Worm (Caenorhabditis elegans) whole organism, L1 larva: ENCODE data around the gene T23F4.2.

ENCODE experiments used
- C16A3.4 ChIP-seq: fragments of 150-350 bp; optimal IDR thresholded peaks from 2 replicates; lab custom pipeline; 2014; ENCODE audit warnings: missing biosample characterization, missing genetic modification characterization
- F16B12.6 ChIP-seq: fragments of 150-350 bp; optimal IDR thresholded peaks from 2 replicates; lab custom pipeline; 2014; ENCODE audit warnings: missing biosample characterization, missing genetic modification characterization
- alr-1 ChIP-seq: fragments of 200-800 bp; sonication (Bioruptor generic); optimal IDR thresholded peaks from 2 replicates; lab custom pipeline; 2018; ENCODE audit warnings: borderline replicate concordance, mild to moderate bottlenecking, missing genetic modification characterization, missing compliant biosample characterization
- ceh-63 ChIP-seq: fragments of 200-800 bp; sonication (Bioruptor generic); optimal IDR thresholded peaks from 2 replicates; lab custom pipeline; 2018; ENCODE audit warnings: mild to moderate bottlenecking, missing genetic modification characterization, missing compliant biosample characterization
- ceh-8 ChIP-seq: fragments of 200-800 bp; sonication (Bioruptor generic); optimal IDR thresholded peaks from 2 replicates; lab custom pipeline; 2018; ENCODE audit warnings: mild to moderate bottlenecking, missing genetic modification characterization, moderate library complexity, missing compliant biosample characterization
- ceh-90 ChIP-seq: sonication (generic microtip); optimal IDR thresholded peaks from 2 replicates; lab custom pipeline; 2016; ENCODE audit warnings: missing genetic modification characterization, missing compliant biosample characterization
- ces-1 ChIP-seq: fragments of 150-350 bp; optimal IDR thresholded peaks from 2 replicates; lab custom pipeline; 2014; ENCODE audit warnings: missing biosample characterization, missing genetic modification reagents, missing genetic modification characterization
- dpl-1 ChIP-seq, 3 experiments: fragments of 150-350 bp in 2 of 3; sonication (generic microtip) in 1 of 3; optimal IDR thresholded peaks; 2 replicates each; lab custom pipeline; 2014 to 2017; ENCODE audit warnings: missing biosample characterization in 3 of 3, missing genetic modification characterization in 3 of 3, missing genetic modification reagents in 3 of 3
- efl-1 ChIP-seq, 4 experiments: fragments of 150-350 bp; optimal IDR thresholded peaks in 3 of 4; peaks in 1 of 4; 1 replicate in 1 of 4; 2 replicates in 3 of 4; lab custom pipeline; 2014; ENCODE audit warnings: missing biosample characterization in 2 of 4, missing genetic modification characterization in 2 of 4, missing genetic modification reagents in 2 of 4
- egl-13 ChIP-seq: sonication (generic microtip); optimal IDR thresholded peaks from 2 replicates; lab custom pipeline; 2016; ENCODE audit warnings: missing genotype, missing genetic modification reagents, missing genetic modification characterization, missing compliant biosample characterization
- elt-3 ChIP-seq, 6 experiments: fragments of 150-350 bp in 1 of 6; sonication (generic microtip); optimal IDR thresholded peaks; 2 replicates each; lab custom pipeline; 2017 to 2018; ENCODE audit warnings: missing biosample characterization in 6 of 6, missing genetic modification characterization in 6 of 6, inconsistent platforms in 1 of 6
- hlh-4 ChIP-seq: sonication (generic microtip); optimal IDR thresholded peaks from 2 replicates; lab custom pipeline; 2016; ENCODE audit warnings: mild to moderate bottlenecking, missing genetic modification characterization, missing compliant biosample characterization
- irx-1 ChIP-seq: sonication (generic microtip); optimal IDR thresholded peaks from 2 replicates; lab custom pipeline; 2016; ENCODE audit warnings: missing genetic modification characterization, missing compliant biosample characterization
- isw-1 ChIP-seq: fragments of 200-800 bp; sonication (Bioruptor generic); IDR thresholded peaks from 2 replicates; pipeline ENCODE4 v1.3.6; 2022; ENCODE audit warnings: missing genetic modification characterization, missing compliant biosample characterization
- lin-13 ChIP-seq: fragments of 150-350 bp; optimal IDR thresholded peaks from 2 replicates; lab custom pipeline; 2014; ENCODE audit warnings: missing biosample characterization, missing genetic modification reagents, missing genetic modification characterization
- lin-14 ChIP-seq: fragments of 200-800 bp; sonication (Bioruptor generic); optimal IDR thresholded peaks from 2 replicates; lab custom pipeline; 2018; ENCODE audit warnings: mild to moderate bottlenecking, missing genetic modification characterization, moderate library complexity, missing compliant biosample characterization
- lir-3 ChIP-seq: sonication (generic microtip); optimal IDR thresholded peaks from 2 replicates; lab custom pipeline; 2016; ENCODE audit warnings: mild to moderate bottlenecking, missing genetic modification characterization, moderate library complexity, missing compliant biosample characterization; ENCODE audit not compliant: poor library complexity
- mab-9 ChIP-seq: fragments of 200-800 bp; sonication (Bioruptor generic); IDR thresholded peaks from 2 replicates; pipeline ENCODE4 v1.3.6; 2022; ENCODE audit warnings: missing genetic modification reagents, missing genetic modification characterization, missing compliant biosample characterization
- mdl-1 ChIP-seq, 2 experiments: fragments of 150-350 bp; optimal IDR thresholded peaks; 2 replicates each; lab custom pipeline; 2014 to 2017; ENCODE audit warnings: missing biosample characterization in 2 of 2, missing genetic modification characterization in 2 of 2, inconsistent platforms in 1 of 2
- mef-2 ChIP-seq: fragments of 150-350 bp; optimal IDR thresholded peaks from 2 replicates; lab custom pipeline; 2014; ENCODE audit warnings: missing biosample characterization, missing genetic modification characterization
- mep-1 ChIP-seq: fragments of 150-350 bp; optimal IDR thresholded peaks from 2 replicates; lab custom pipeline; 2014; ENCODE audit warnings: missing biosample characterization, missing genetic modification characterization
- nhr-11 ChIP-seq: fragments of 150-350 bp; optimal IDR thresholded peaks from 2 replicates; lab custom pipeline; 2014; ENCODE audit warnings: missing biosample characterization, missing genetic modification characterization
- nhr-20 ChIP-seq: sonication (generic microtip); optimal IDR thresholded peaks from 2 replicates; lab custom pipeline; 2016; ENCODE audit warnings: mild to moderate bottlenecking, missing genetic modification characterization, missing compliant biosample characterization
- nhr-237 ChIP-seq: fragments of 150-350 bp; optimal IDR thresholded peaks from 2 replicates; lab custom pipeline; 2014; ENCODE audit warnings: missing biosample characterization, missing genetic modification characterization
- pax-3 ChIP-seq: fragments of 200-800 bp; sonication (Bioruptor generic); optimal IDR thresholded peaks from 2 replicates; lab custom pipeline; 2018; ENCODE audit warnings: mild to moderate bottlenecking, missing genetic modification characterization, moderate library complexity, missing compliant biosample characterization
- rnt-1 ChIP-seq: sonication (generic microtip); optimal IDR thresholded peaks from 2 replicates; lab custom pipeline; 2016; ENCODE audit warnings: mild to moderate bottlenecking, missing genetic modification characterization, moderate library complexity, missing compliant biosample characterization
- skn-1 ChIP-seq: fragments of 150-350 bp; optimal IDR thresholded peaks from 2 replicates; lab custom pipeline; 2014; ENCODE audit warnings: missing biosample characterization, missing genetic modification characterization
- snpc-4 ChIP-seq: fragments of 150-350 bp; optimal IDR thresholded peaks from 2 replicates; lab custom pipeline; 2014; ENCODE audit warnings: missing biosample characterization, missing genetic modification characterization
- snu-23 ChIP-seq: sonication (generic microtip); optimal IDR thresholded peaks from 2 replicates; lab custom pipeline; 2016; ENCODE audit warnings: missing genetic modification characterization, missing compliant biosample characterization
- sup-37 ChIP-seq: fragments of 200-800 bp; sonication (Bioruptor generic); optimal IDR thresholded peaks from 2 replicates; lab custom pipeline; 2018; ENCODE audit warnings: mild to moderate bottlenecking, missing genetic modification characterization, missing compliant biosample characterization
- unc-30 ChIP-seq: sonication (generic microtip); optimal IDR thresholded peaks from 2 replicates; lab custom pipeline; 2017; ENCODE audit warnings: missing biosample characterization, missing genetic modification characterization
- unc-86 ChIP-seq: sonication (generic microtip); optimal IDR thresholded peaks from 2 replicates; lab custom pipeline; 2016; ENCODE audit warnings: missing genetic modification characterization, missing compliant biosample characterization
- unc-98 ChIP-seq: fragments of 200-800 bp; sonication (Bioruptor generic); IDR thresholded peaks from 2 replicates; pipeline ENCODE4 v1.3.6; 2022; ENCODE audit warnings: missing genetic modification characterization, missing compliant biosample characterization
- zag-1 ChIP-seq: fragments of 150-350 bp; optimal IDR thresholded peaks from 2 replicates; lab custom pipeline; 2014; ENCODE audit warnings: missing biosample characterization, missing genetic modification characterization

The T23F4.2 gene

DNA sequence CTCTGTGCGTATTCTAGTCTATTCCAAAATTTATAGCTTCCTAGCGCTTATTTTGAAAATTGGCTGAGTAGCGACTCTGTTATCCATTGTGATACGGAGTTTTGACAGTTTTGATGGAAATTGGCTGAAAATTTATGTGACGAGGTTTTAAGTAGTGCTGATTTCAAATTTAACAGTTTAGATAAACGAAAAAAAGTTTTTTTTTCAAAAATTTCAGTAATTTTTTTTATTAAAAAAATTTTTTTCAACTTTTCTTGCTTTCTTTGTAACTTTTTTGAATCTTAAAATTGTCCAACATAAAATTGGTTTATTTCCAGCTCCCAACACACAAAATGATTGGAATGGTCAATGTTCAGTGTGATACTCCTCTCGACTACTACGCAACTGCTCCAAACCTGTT, at the start of gene T23F4.2:
Gene T23F4.2, plus strand, starts transcription at position 301 of the 400 bp plus-strand sequence.
- no peak for TF ChIP-seq mef-2
- TF ChIP-seq pax-3: no peak
- no peak for TF ChIP-seq lin-14 (GFP tag; lab: Kevin White, UChicago)
- TF ChIP-seq ces-1 (GFP tag; lab: Kevin White, UChicago): no peak
- no peak for TF ChIP-seq ceh-63 (GFP tag; lab: Kevin White, UChicago)

DNA sequence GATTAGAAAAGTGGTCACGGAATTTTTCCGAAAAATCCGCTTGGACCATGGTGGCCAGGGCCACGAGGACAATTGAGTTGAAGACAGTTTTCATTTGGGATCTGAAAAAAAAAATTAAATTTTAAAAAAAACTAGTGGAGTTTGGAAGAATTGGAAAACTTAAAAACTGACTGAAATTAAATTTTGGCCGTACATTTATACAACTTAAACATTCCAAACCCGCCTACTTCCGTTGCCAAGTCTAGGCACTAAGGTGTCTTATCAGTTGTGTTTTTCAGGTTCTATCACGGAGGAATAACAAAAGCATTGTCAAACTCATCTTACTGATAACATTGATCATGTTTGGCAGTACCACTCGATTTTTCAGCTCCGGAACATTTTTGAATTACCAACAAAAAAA, 49.2 kb upstream of the T23F4.2 start, which contains the start of gene lips-12:
Gene lips-12, minus strand, starts transcription at position 101 of the 400 bp plus-strand sequence.
- TF ChIP-seq ceh-8 (GFP tag; lab: Kevin White, UChicago): no peak
- TF ChIP-seq snu-23 (GFP tag; lab: Kevin White, UChicago): no peak
- TF ChIP-seq lin-14 (GFP tag; lab: Kevin White, UChicago): no peak
- no peak for TF ChIP-seq zag-1 (tag; lab: Kevin White, UChicago)
- TF ChIP-seq unc-30 (tag; lab: Kevin White, UChicago): no peak
- TF ChIP-seq nhr-237 (tag; lab: Kevin White, UChicago): no peak
- no peak for TF ChIP-seq rnt-1 (tag; lab: Kevin White, UChicago)
- TF ChIP-seq sup-37 (GFP tag; lab: Kevin White, UChicago): no peak
- no peak for TF ChIP-seq unc-86 (tag; lab: Kevin White, UChicago)
- TF ChIP-seq isw-1 (GFP tag; lab: Robert Waterston, UW): no peak
- TF ChIP-seq alr-1: no peak
- no peak for TF ChIP-seq mdl-1 (tag; optimal IDR thresholded peaks at IDR 0.05; lab: Kevin White, UChicago)
- TF ChIP-seq nhr-11 (tag; lab: Kevin White, UChicago): no peak
- TF ChIP-seq, all 84 proteins: peak for 0

ce11 chrII:1116521-1116920, 46.9 kb upstream of the T23F4.2 start:
- TF ChIP-seq isw-1 (GFP tag; lab: Robert Waterston, UW): no peak
- peak; percentile 81 for TF ChIP-seq snpc-4 (tag; lab: Kevin White, UChicago)

- TF ChIP-seq unc-86 (tag; lab: Kevin White, UChicago) (no peak), mab-9 (no peak), zag-1 (tag; lab: Kevin White, UChicago) (no peak)
- TF ChIP-seq, all 84 proteins: peak for 0
These were observed 45.2 kb upstream of the T23F4.2 start, which contains the start of gene lips-13 for ce11 chrII:1117992-1118729. Gene lips-13 (minus strand): TSS chrII:1118042.

ce11 chrII:1123208-1123607, 40.2 kb upstream of the T23F4.2 start, which contains the start of the genes sut-1 and eri-3:
Gene sut-1 (minus strand): TSS chrII:1123265.
Gene eri-3 (plus strand): TSS chrII:1123534.
- TF ChIP-seq ceh-90 (peak; percentile 56), mep-1 (tag; lab: Kevin White, UChicago) (peak; percentile 1), dpl-1 (GFP tag; optimal IDR thresholded peaks at IDR 0.05; lab: Kevin White, UChicago) (peak in 1 of 3 experiments; percentile 28), efl-1 (optimal IDR thresholded peaks at IDR 0.05; lab: Kevin White, UChicago) (peak in 1 of 2 experiments; percentile 8), efl-1 (GFP tag; optimal IDR thresholded peaks at IDR 0.05 in 1 of 2; lab: Kevin White, UChicago) (peak; percentile 38 to 82), rnt-1 (tag; lab: Kevin White, UChicago) (peak; percentile 52), egl-13 (no peak), ceh-63 (GFP tag; lab: Kevin White, UChicago) (no peak)

ce11 chrII:1124757-1125156, 38.6 kb upstream of the T23F4.2 start:
- TF ChIP-seq zag-1 (tag; lab: Kevin White, UChicago) (no peak), hlh-4 (tag; lab: Kevin White, UChicago) (no peak), C16A3.4 (tag; lab: Kevin White, UChicago) (no peak), efl-1 (optimal IDR thresholded peaks at IDR 0.05; lab: Kevin White, UChicago) (no peak), efl-1 (GFP tag; optimal IDR thresholded peaks at IDR 0.05 in 1 of 2; lab: Kevin White, UChicago) (peak in 1 of 2 experiments; percentile 84)

- TF ChIP-seq skn-1 (tag; lab: Kevin White, UChicago) (no peak), mef-2 (no peak), lir-3 (tag; lab: Kevin White, UChicago) (no peak), lin-13 (GFP tag; lab: Kevin White, UChicago) (no peak), unc-98 (no peak), elt-3 (tag; optimal IDR thresholded peaks at IDR 0.05; lab: Kevin White, UChicago) (no peak), hlh-4 (tag; lab: Kevin White, UChicago) (no peak), F16B12.6 (no peak), nhr-20 (tag; lab: Kevin White, UChicago) (no peak), irx-1 (tag; lab: Kevin White, UChicago) (no peak)
These were observed 36.9 kb upstream of the T23F4.2 start for ce11 chrII:1126472-1126871.
